Fruit fly (Drosophila melanogaster) whole organism: ENCODE data around the gene Klc.

Source experiments
- psq ChIP-seq: fragments of >200 bp; optimal IDR thresholded peaks from 2 replicates; lab custom pipeline; 2017
- usp ChIP-seq: fragments of >200 bp; optimal IDR thresholded peaks from 2 replicates; lab custom pipeline; 2017; ENCODE audit warnings: missing biosample characterization, missing genetic modification characterization, mixed read lengths

dm6 chr3L:12780997-12781396 is 31.1 kb upstream of the Klc start, which contains the start of the genes CG10969 and CG17666:
- TF ChIP-seq usp (GFP tag; lab: Kevin White, UChicago) (no peak), psq (lab: Kevin White, UChicago) (no peak)
